Worm (Caenorhabditis elegans) whole organism, young adult: Measurements from ENCODE around the gene C31G12.4.

Source experiments
- B0035.1 ChIP-seq: sonication (generic microtip); optimal IDR thresholded peaks from 2 replicates; lab custom pipeline; 2016; ENCODE audit warnings: missing genetic modification characterization, mild to moderate bottlenecking, missing compliant biosample characterization, missing genotype, missing genetic modification reagents
- F55B11.4 ChIP-seq: sonication (generic microtip); optimal IDR thresholded peaks from 2 replicates; lab custom pipeline; 2016; ENCODE audit warnings: missing compliant biosample characterization, missing genetic modification characterization, borderline replicate concordance; ENCODE audit not compliant: insufficient read depth
- Y56A3A.18 ChIP-seq: fragments of 200-800 bp; sonication (Bioruptor generic); IDR thresholded peaks from 2 replicates; pipeline ENCODE4 v1.3.6; 2022; ENCODE audit warnings: missing genetic modification reagents, missing genetic modification characterization, missing compliant biosample characterization
- lin-40 ChIP-seq: sonication (generic microtip); optimal IDR thresholded peaks from 2 replicates; lab custom pipeline; 2016; ENCODE audit warnings: missing genetic modification characterization, mild to moderate bottlenecking, missing compliant biosample characterization, missing genotype, missing genetic modification reagents
- rpc-1 ChIP-seq, 2 experiments: fragments of 150-350 bp in 1 of 2; sonication (generic microtip) in 1 of 2; optimal IDR thresholded peaks; 2 replicates each; lab custom pipeline; 2014 to 2018; ENCODE audit warnings: missing biosample characterization in 1 of 2, missing genetic modification characterization in 1 of 2, missing genetic modification reagents in 1 of 2, missing genotype in 1 of 2
- snpc-4 ChIP-seq, 5 experiments: fragments of 150-350 bp in 1 of 5; sonication (generic microtip) in 4 of 5; optimal IDR thresholded peaks; 2 replicates each; lab custom pipeline; 2014 to 2018; ENCODE audit warnings: missing genetic modification characterization in 5 of 5, missing biosample characterization in 3 of 5, antibody characterized with exemption in 2 of 5, mild to moderate bottlenecking in 2 of 5, missing compliant biosample characterization in 2 of 5, missing genotype in 2 of 5, moderate library complexity in 2 of 5, missing genetic modification reagents in 1 of 5
- unc-62 ChIP-seq: fragments of 150-350 bp; optimal IDR thresholded peaks from 2 replicates; lab custom pipeline; 2014; ENCODE audit warnings: missing biosample characterization, missing genetic modification reagents, missing genetic modification characterization

DNA sequence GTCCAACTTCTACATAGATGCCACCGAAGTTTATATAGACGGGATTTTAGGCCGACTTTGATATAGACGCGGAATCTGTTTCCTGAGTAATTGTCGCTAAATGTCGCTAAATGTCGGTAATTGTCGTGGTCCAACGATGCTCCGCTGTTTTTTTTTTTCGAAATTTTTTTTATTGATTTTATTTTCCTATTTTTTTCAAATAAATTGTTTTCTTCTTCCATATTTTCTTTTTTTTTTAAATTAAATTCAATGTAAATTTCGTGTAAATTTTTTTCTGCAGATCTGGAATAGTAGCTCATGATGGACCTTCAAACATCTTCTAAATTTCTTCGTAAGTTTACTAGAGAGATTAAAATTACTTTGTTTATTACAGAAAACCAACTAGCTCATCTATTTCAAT lies 6.4 kb upstream of the C31G12.4 start, which contains the start of gene C31G12.3:
- no peak for TF ChIP-seq B0035.1 (tag; lab: Kevin White, UChicago)
- TF ChIP-seq F55B11.4: no peak
- TF ChIP-seq unc-62 (GFP tag; lab: Kevin White, UChicago): no peak
- TF ChIP-seq snpc-4 (GFP tag; optimal IDR thresholded peaks at IDR 0.05; lab: Kevin White, UChicago): no peak
- TF ChIP-seq snpc-4 (tag; optimal IDR thresholded peaks at IDR 0.05; lab: Kevin White, UChicago): no peak
- no peak for TF ChIP-seq Y56A3A.18 (GFP tag; lab: Robert Waterston, UW)
- TF ChIP-seq lin-40 (tag; lab: Kevin White, UChicago): no peak
- TF ChIP-seq rpc-1 (optimal IDR thresholded peaks at IDR 0.05; lab: Kevin White, UChicago): no peak
- TF ChIP-seq rpc-1 (tag; optimal IDR thresholded peaks at IDR 0.05; lab: Kevin White, UChicago): no peak
